Fruit fly (Drosophila melanogaster) whole organism, embryonic: Measurements from ENCODE around the gene Aprt.
A peak's percentile ranks its signal among the peaks of the same experiment; 100 is the strongest.

Experiments
- ATbp ChIP-seq: fragments of 200-800 bp; sonication (Bioruptor generic); optimal IDR thresholded peaks from 2 replicates; lab custom pipeline; 2017; ENCODE audit warnings: missing biosample characterization, mild to moderate bottlenecking, missing genetic modification characterization, missing genetic modification reagents
- Ada2b ChIP-seq: fragments of 200-800 bp; sonication (Bioruptor generic); IDR thresholded peaks from 2 replicates; pipeline ENCODE4 v1.3.6; 2022; ENCODE audit warnings: missing biosample characterization, missing genetic modification characterization
- Asciz ChIP-seq: fragments of 200-800 bp; sonication (Bioruptor generic); optimal IDR thresholded peaks from 2 replicates; lab custom pipeline; 2017; ENCODE audit warnings: missing biosample characterization, mild to moderate bottlenecking, missing genetic modification characterization, missing genetic modification reagents
- Blimp-1 ChIP-seq: fragments of 200-800 bp; sonication (Bioruptor generic); optimal IDR thresholded peaks from 3 replicates; lab custom pipeline; 2018; ENCODE audit warnings: missing biosample characterization, missing genetic modification characterization, mild to moderate bottlenecking, moderate library complexity, missing genetic modification reagents
- CG10565 ChIP-seq: fragments of 200-800 bp; sonication (Bioruptor generic); optimal IDR thresholded peaks from 3 replicates; lab custom pipeline; 2016; ENCODE audit warnings: missing biosample characterization, mild to moderate bottlenecking, missing genetic modification characterization
- CG11398 ChIP-seq: fragments of 200-800 bp; sonication (Bioruptor generic); optimal IDR thresholded peaks from 2 replicates; lab custom pipeline; 2016; ENCODE audit warnings: missing biosample characterization, missing genetic modification characterization
- CG12071 ChIP-seq: fragments of 200-800 bp; sonication (Bioruptor generic); optimal IDR thresholded peaks from 3 replicates; lab custom pipeline; 2018; ENCODE audit warnings: missing biosample characterization, mild to moderate bottlenecking, missing genetic modification characterization
- CG12219 ChIP-seq: fragments of 200-800 bp; sonication (Bioruptor generic); optimal IDR thresholded peaks from 3 replicates; lab custom pipeline; 2018; ENCODE audit warnings: missing biosample characterization, mild to moderate bottlenecking, missing genetic modification characterization
- CG12769 ChIP-seq: fragments of 200-800 bp; sonication (Bioruptor generic); optimal IDR thresholded peaks from 2 replicates; lab custom pipeline; 2019; ENCODE audit warnings: missing biosample characterization, mild to moderate bottlenecking, missing genetic modification characterization, moderate library complexity
- CG13624 ChIP-seq: fragments of 200-800 bp; sonication (Bioruptor generic); optimal IDR thresholded peaks from 2 replicates; lab custom pipeline; 2016; ENCODE audit warnings: missing biosample characterization, missing genetic modification characterization
- CG14050 ChIP-seq: fragments of 200-800 bp; sonication (Bioruptor generic); IDR thresholded peaks from 3 replicates; pipeline ENCODE4 v1.3.6; 2022; ENCODE audit warnings: missing biosample characterization, missing genetic modification characterization
- CG15269 ChIP-seq: fragments of 200-800 bp; sonication (Bioruptor generic); optimal IDR thresholded peaks from 2 replicates; lab custom pipeline; 2018; ENCODE audit warnings: missing biosample characterization, mild to moderate bottlenecking, missing genetic modification characterization, moderate library complexity
- CG15601 ChIP-seq: fragments of 200-800 bp; sonication (Bioruptor generic); optimal IDR thresholded peaks from 3 replicates; lab custom pipeline; 2019; ENCODE audit warnings: missing biosample characterization, mild to moderate bottlenecking, missing genetic modification characterization, moderate library complexity
- CG1603 ChIP-seq: fragments of 200-800 bp; sonication (Bioruptor generic); optimal IDR thresholded peaks from 2 replicates; lab custom pipeline; 2019; ENCODE audit warnings: missing biosample characterization, mild to moderate bottlenecking, missing genetic modification characterization, moderate library complexity
- CG18619 ChIP-seq: fragments of 200-800 bp; sonication (Bioruptor generic); optimal IDR thresholded peaks from 3 replicates; lab custom pipeline; 2017; ENCODE audit warnings: missing biosample characterization, mild to moderate bottlenecking, missing genetic modification characterization
- CG2199 ChIP-seq: fragments of 200-800 bp; sonication (Bioruptor generic); IDR thresholded peaks from 3 replicates; pipeline ENCODE4 v1.3.6; 2022; ENCODE audit warnings: missing biosample characterization, missing genetic modification characterization
- CG4617 ChIP-seq: fragments of 200-800 bp; sonication (Bioruptor generic); optimal IDR thresholded peaks from 3 replicates; lab custom pipeline; 2016; ENCODE audit warnings: missing biosample characterization, missing genetic modification characterization, borderline replicate concordance
- CG6272 ChIP-seq: fragments of 200-800 bp; sonication (Bioruptor generic); IDR thresholded peaks from 2 replicates; pipeline ENCODE4 v1.3.6; 2022; ENCODE audit warnings: missing biosample characterization, missing genetic modification characterization
- CG8478 ChIP-seq: fragments of >200 bp; optimal IDR thresholded peaks from 2 replicates; lab custom pipeline; 2018
- Dad ChIP-seq: fragments of 200-800 bp; sonication (Bioruptor generic); optimal IDR thresholded peaks from 3 replicates; lab custom pipeline; 2016; ENCODE audit warnings: missing biosample characterization, missing genetic modification characterization
- Deaf1 ChIP-seq: fragments of 200-800 bp; optimal IDR thresholded peaks from 3 replicates; lab custom pipeline; 2019; ENCODE audit warnings: missing biosample characterization, mild to moderate bottlenecking, missing genetic modification characterization, moderate library complexity
- HLH3B ChIP-seq: fragments of 200-800 bp; sonication (Bioruptor generic); IDR thresholded peaks from 2 replicates; pipeline ENCODE4 v1.3.6; 2022; ENCODE audit warnings: missing biosample characterization, missing genetic modification characterization
- Jarid2 ChIP-seq: fragments of 200-800 bp; sonication (Bioruptor generic); optimal IDR thresholded peaks from 3 replicates; lab custom pipeline; 2017; ENCODE audit warnings: mild to moderate bottlenecking, missing biosample characterization, missing genetic modification reagents, missing genetic modification characterization
- MESR4 ChIP-seq: fragments of 200-800 bp; sonication (Bioruptor generic); optimal IDR thresholded peaks from 2 replicates; lab custom pipeline; 2018; ENCODE audit warnings: missing biosample characterization, mild to moderate bottlenecking, missing genetic modification characterization, moderate library complexity
- Med ChIP-seq: fragments of 200-800 bp; sonication (Bioruptor generic); peaks from one replicate; lab custom pipeline; 2016; ENCODE audit warnings: missing biosample characterization, missing genetic modification characterization, mild to moderate bottlenecking, inconsistent platforms, moderate library complexity
- Opbp ChIP-seq: fragments of 200-800 bp; sonication (Bioruptor generic); IDR thresholded peaks from 3 replicates; pipeline ENCODE4 v1.3.6; 2022; ENCODE audit warnings: missing biosample characterization, missing genetic modification characterization; ENCODE audit not compliant: partially characterized antibody
- Stat92E ChIP-seq, 3 experiments: fragments of >200 bp in 2 of 3; fragments of 200-800 bp in 1 of 3; sonication (Bioruptor generic) in 1 of 3; optimal IDR thresholded peaks; 2 replicates each; lab custom pipeline; 2017 to 2019; ENCODE audit warnings: missing biosample characterization in 3 of 3, missing genetic modification characterization in 3 of 3, mild to moderate bottlenecking in 1 of 3, moderate library complexity in 1 of 3
- amos ChIP-seq: fragments of 200-800 bp; sonication (Bioruptor generic); IDR thresholded peaks from 2 replicates; pipeline ENCODE4 v1.3.6; 2022; ENCODE audit warnings: missing biosample characterization, missing genetic modification characterization; ENCODE audit not compliant: partially characterized antibody
- ara ChIP-seq: fragments of 200-800 bp; sonication (Bioruptor generic); IDR thresholded peaks from 2 replicates; pipeline ENCODE4 v1.3.6; 2022; ENCODE audit warnings: missing biosample characterization, missing genetic modification characterization
- bcd ChIP-seq: fragments of 200-800 bp; sonication (Bioruptor generic); optimal IDR thresholded peaks from 2 replicates; lab custom pipeline; 2017; ENCODE audit warnings: missing biosample characterization, mild to moderate bottlenecking, missing genetic modification characterization
- cato ChIP-seq: fragments of 200-800 bp; sonication (Bioruptor generic); optimal IDR thresholded peaks from 2 replicates; lab custom pipeline; 2016; ENCODE audit warnings: missing biosample characterization, missing genetic modification characterization, borderline replicate concordance
- chinmo ChIP-seq: fragments of 200-800 bp; sonication (Bioruptor generic); IDR thresholded peaks from 4 replicates; pipeline ENCODE4 v1.3.6; 2022; ENCODE audit warnings: missing biosample characterization, missing genetic modification characterization; ENCODE audit not compliant: partially characterized antibody
- crol ChIP-seq: fragments of 200-800 bp; sonication (Bioruptor generic); IDR thresholded peaks from 2 replicates; pipeline ENCODE4 v1.3.6; 2022; ENCODE audit warnings: missing biosample characterization, missing genetic modification characterization
- dm ChIP-seq: fragments of 200-800 bp; sonication (Bioruptor generic); optimal IDR thresholded peaks from 3 replicates; lab custom pipeline; 2016; ENCODE audit warnings: missing biosample characterization, missing genetic modification characterization
- hkb ChIP-seq, 2 experiments: fragments of 200-800 bp in 1 of 2; fragments of >200 bp in 1 of 2; sonication (Bioruptor generic) in 1 of 2; IDR thresholded peaks in 1 of 2; optimal IDR thresholded peaks in 1 of 2; 2 replicates each; pipeline versions ENCODE4 v1.3.6 to Lab custom; 2017 to 2022; ENCODE audit warnings: missing biosample characterization in 1 of 2, missing genetic modification characterization in 1 of 2
- nom ChIP-seq: fragments of 200-800 bp; sonication (Bioruptor generic); optimal IDR thresholded peaks from 2 replicates; lab custom pipeline; 2017; ENCODE audit warnings: missing biosample characterization, missing genetic modification characterization, mild to moderate bottlenecking, moderate library complexity, missing genetic modification reagents
- oc ChIP-seq: fragments of 200-800 bp; sonication (Bioruptor generic); optimal IDR thresholded peaks from 2 replicates; lab custom pipeline; 2018; ENCODE audit warnings: missing biosample characterization, mild to moderate bottlenecking, missing genetic modification characterization, moderate library complexity
- pan ChIP-seq, 4 experiments: fragments of >200 bp in 3 of 4; fragments of 200-800 bp in 1 of 4; sonication (Bioruptor generic) in 1 of 4; optimal IDR thresholded peaks in 3 of 4; IDR thresholded peaks in 1 of 4; 2 replicates each; pipeline versions ENCODE4 v1.3.6 to Lab custom; 2017 to 2022; ENCODE audit warnings: missing biosample characterization in 2 of 4, missing genetic modification characterization in 2 of 4, mixed read lengths in 1 of 4
- pho ChIP-seq: fragments of 200-800 bp; sonication (Bioruptor generic); optimal IDR thresholded peaks from 2 replicates; lab custom pipeline; 2016; ENCODE audit warnings: missing biosample characterization, missing genetic modification characterization
- pita ChIP-seq: fragments of 200-800 bp; sonication (Bioruptor generic); optimal IDR thresholded peaks from 2 replicates; lab custom pipeline; 2017; ENCODE audit warnings: missing biosample characterization, mild to moderate bottlenecking, missing genetic modification characterization
- pnt ChIP-seq: fragments of 200-800 bp; sonication (Bioruptor generic); optimal IDR thresholded peaks from 3 replicates; lab custom pipeline; 2016; ENCODE audit warnings: missing biosample characterization, missing genetic modification characterization
- pros ChIP-seq: fragments of 200-800 bp; sonication (Bioruptor generic); optimal IDR thresholded peaks from 3 replicates; lab custom pipeline; 2019; ENCODE audit warnings: missing biosample characterization, mild to moderate bottlenecking, missing genetic modification characterization, moderate library complexity
- ranshi ChIP-seq: fragments of 200-800 bp; sonication (Bioruptor generic); IDR thresholded peaks from 2 replicates; pipeline ENCODE4 v1.3.6; 2022; ENCODE audit warnings: missing biosample characterization, missing genetic modification characterization
- schlank ChIP-seq: fragments of 200-800 bp; sonication (Bioruptor generic); optimal IDR thresholded peaks from 2 replicates; lab custom pipeline; 2018; ENCODE audit warnings: missing biosample characterization, mild to moderate bottlenecking, missing genetic modification characterization
- sens ChIP-seq: fragments of 200-800 bp; sonication (Bioruptor generic); peaks from one replicate; lab custom pipeline; 2016; ENCODE audit warnings: missing biosample characterization, missing genetic modification characterization
- sob ChIP-seq: fragments of 200-800 bp; sonication (Bioruptor generic); IDR thresholded peaks from 2 replicates; pipeline ENCODE4 v1.3.6; 2022; ENCODE audit warnings: missing biosample characterization, missing genetic modification characterization
- stwl ChIP-seq: fragments of 200-800 bp; sonication (Bioruptor generic); optimal IDR thresholded peaks from 3 replicates; lab custom pipeline; 2018; ENCODE audit warnings: missing biosample characterization, mild to moderate bottlenecking, missing genetic modification characterization, moderate library complexity
- tx ChIP-seq: fragments of 200-800 bp; sonication (Bioruptor generic); optimal IDR thresholded peaks from 2 replicates; lab custom pipeline; 2016; ENCODE audit warnings: missing biosample characterization, missing genetic modification characterization
- wor ChIP-seq: fragments of 200-800 bp; sonication (Bioruptor generic); IDR thresholded peaks from 2 replicates; pipeline ENCODE4 v1.3.6; 2022; ENCODE audit warnings: missing biosample characterization, missing genetic modification characterization

Aprt gene

DNA sequence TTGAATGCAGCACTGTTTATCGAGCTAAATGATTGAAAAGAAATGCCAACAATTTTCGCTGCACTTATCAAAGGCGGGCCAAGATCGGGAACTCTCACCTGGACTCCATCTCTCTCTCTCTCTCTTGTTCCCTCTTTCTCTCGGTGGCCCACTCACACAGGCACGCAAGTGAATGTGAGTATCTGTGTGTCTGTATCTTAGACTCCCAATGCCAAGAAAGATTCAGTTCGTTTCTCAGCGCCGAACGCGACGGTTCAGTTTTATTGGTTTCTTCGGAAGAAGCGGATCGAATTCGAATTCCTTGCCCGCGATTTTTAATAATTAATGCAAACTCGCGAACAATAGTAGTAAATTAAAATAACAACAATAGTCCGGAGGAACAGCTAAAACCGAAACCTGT lies 617 bp upstream of the Aprt start, which contains the start of gene Tmhs (continued):
- TF ChIP-seq Jarid2 (peak; percentile 74), Deaf1 (tag; lab: Kevin White, UChicago) (peak; percentile 68), sens (GFP tag; lab: Kevin White, UChicago) (peak; percentile 56), cato (no peak), CG6272 (no peak), tx (no peak), CG15269 (tag; lab: Kevin White, UChicago) (no peak), pita (GFP tag; lab: Kevin White, UChicago) (no peak), pnt (GFP tag; lab: Kevin White, UChicago) (no peak), sob (GFP tag; lab: Robert Waterston, UW) (no peak), oc (tag; lab: Kevin White, UChicago) (peak; percentile 24), HLH3B (GFP tag; lab: Robert Waterston, UW) (peak; percentile 37; the same call in 1 of the 2 replicates), pan (optimal IDR thresholded peaks at IDR 0.05; lab: Kevin White, UChicago) (no peak), pan (GFP tag; optimal IDR thresholded peaks at IDR 0.05 in 1 of 2, IDR thresholded peaks at IDR 0.05 in 1 of 2) (peak in 1 of 2 experiments; percentile 28), CG15601 (tag; lab: Kevin White, UChicago) (no peak), chinmo (GFP tag; lab: Robert Waterston, UW) (peak; percentile 68; the same call in 1 of the 4 replicates), CG14050 (GFP tag; lab: Robert Waterston, UW) (no peak), wor (GFP tag; lab: Robert Waterston, UW) (no peak), dm (GFP tag; lab: Kevin White, UChicago) (no peak), bcd (no peak), CG4617 (no peak), Med (GFP tag; lab: Kevin White, UChicago) (peak; percentile 43), Asciz (no peak), ara (GFP tag; lab: Robert Waterston, UW) (no peak), Dad (GFP tag; lab: Kevin White, UChicago) (no peak), Ada2b (no peak), Blimp-1 (GFP tag; lab: Kevin White, UChicago) (no peak), pho (no peak), CG13624 (GFP tag; lab: Kevin White, UChicago) (no peak), Stat92E (GFP tag; optimal IDR thresholded peaks at IDR 0.05; lab: Kevin White, UChicago) (no peak), CG12769 (tag; lab: Kevin White, UChicago) (peak; percentile 90), CG12219 (GFP tag; lab: Kevin White, UChicago) (no peak), schlank (tag; lab: Kevin White, UChicago) (no peak), CG11398 (GFP tag; lab: Kevin White, UChicago) (no peak), pros (peak; percentile 94), CG8478 (no peak), crol (GFP tag; lab: Robert Waterston, UW) (no peak), CG10565 (GFP tag; lab: Kevin White, UChicago) (no peak), stwl (tag; lab: Kevin White, UChicago) (no peak), CG12071 (GFP tag; lab: Kevin White, UChicago) (peak; percentile 20), nom (GFP tag; lab: Kevin White, UChicago) (peak; percentile 9), Opbp (GFP tag; lab: Robert Waterston, UW) (no peak), CG1603 (peak; percentile 9), CG2199 (peak; percentile 61; the same call in 1 of the 3 replicates), hkb (optimal IDR thresholded peaks at IDR 0.05; lab: Kevin White, UChicago) (no peak), hkb (GFP tag; IDR thresholded peaks at IDR 0.05; lab: Robert Waterston, UW) (no peak), ranshi (0 out of 2 replicates have a peak, but pooled peaks have one; percentile 18), amos (GFP tag; lab: Robert Waterston, UW) (no peak), CG18619 (GFP tag; lab: Kevin White, UChicago) (no peak), ATbp (GFP tag; lab: Kevin White, UChicago) (no peak), MESR4 (GFP tag; lab: Kevin White, UChicago) (no peak)
